Worm (Caenorhabditis elegans) whole organism, mixed stage, embryonic: ENCODE measurements around the gene F38E1.3.

Experiments
- blmp-1 ChIP-seq: fragments of 150-350 bp; optimal IDR thresholded peaks from 2 replicates; lab custom pipeline; 2014; ENCODE audit warnings: missing biosample characterization, missing genetic modification characterization
- flh-1 ChIP-seq: fragments of 200-800 bp; sonication (Bioruptor generic); optimal IDR thresholded peaks from 2 replicates; lab custom pipeline; 2018; ENCODE audit warnings: mild to moderate bottlenecking, missing genetic modification characterization, moderate library complexity, missing compliant biosample characterization
- lsy-2 ChIP-seq: fragments of 150-350 bp; optimal IDR thresholded peaks from 2 replicates; lab custom pipeline; 2014; ENCODE audit warnings: missing biosample characterization, missing genetic modification characterization
- mab-5 ChIP-seq: fragments of 150-350 bp; optimal IDR thresholded peaks from 2 replicates; lab custom pipeline; 2014; ENCODE audit warnings: missing biosample characterization, missing genetic modification characterization
- mep-1 ChIP-seq: fragments of 150-350 bp; optimal IDR thresholded peaks from 2 replicates; lab custom pipeline; 2017; ENCODE audit warnings: missing biosample characterization, missing genetic modification reagents, missing genetic modification characterization, inconsistent platforms
- nhr-237 ChIP-seq: fragments of 150-350 bp; optimal IDR thresholded peaks from 2 replicates; lab custom pipeline; 2014; ENCODE audit warnings: missing biosample characterization, missing genetic modification characterization
- nhr-28 ChIP-seq: fragments of 150-350 bp; optimal IDR thresholded peaks from 2 replicates; lab custom pipeline; 2014; ENCODE audit warnings: missing biosample characterization, missing genetic modification characterization
- nhr-76 ChIP-seq: sonication (generic microtip); optimal IDR thresholded peaks from 2 replicates; lab custom pipeline; 2017; ENCODE audit warnings: missing biosample characterization, missing genetic modification characterization
- snpc-4 ChIP-seq: fragments of 150-350 bp; optimal IDR thresholded peaks from 2 replicates; lab custom pipeline; 2014; ENCODE audit warnings: missing biosample characterization, missing genetic modification characterization
- unc-39 ChIP-seq: fragments of 150-350 bp; optimal IDR thresholded peaks from 2 replicates; lab custom pipeline; 2014; ENCODE audit warnings: missing biosample characterization, missing genetic modification characterization
- ztf-11 ChIP-seq: fragments of 150-350 bp; optimal IDR thresholded peaks from 2 replicates; lab custom pipeline; 2014; ENCODE audit warnings: missing biosample characterization, missing genetic modification characterization

DNA sequence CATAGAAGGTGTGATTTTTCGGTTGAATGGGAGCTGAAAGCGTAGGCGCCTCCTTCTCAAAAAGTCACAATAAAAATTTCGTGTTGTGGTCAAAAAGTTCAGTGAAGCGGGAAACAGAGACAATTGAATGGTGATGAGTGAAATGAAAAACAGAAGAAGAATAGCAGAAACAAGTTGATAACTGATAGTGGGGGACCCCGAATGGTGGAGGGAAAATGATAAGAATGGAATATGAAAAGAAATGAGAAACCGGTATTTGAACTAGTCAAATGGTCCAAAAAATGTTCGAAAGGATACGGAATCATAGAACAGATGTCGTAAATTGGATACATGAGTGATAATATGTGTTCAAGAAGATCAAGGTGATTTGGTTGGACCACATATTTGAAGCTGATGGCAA is 28.4 kb downstream of the F38E1.3 start:
- TF ChIP-seq blmp-1 (tag; lab: Kevin White, UChicago) (no peak), nhr-76 (tag; lab: Kevin White, UChicago) (no peak), mab-5 (tag; lab: Kevin White, UChicago) (no peak), nhr-237 (tag; lab: Kevin White, UChicago) (no peak), mep-1 (no peak), flh-1 (GFP tag; lab: Kevin White, UChicago) (no peak), nhr-28 (tag; lab: Kevin White, UChicago) (no peak), lsy-2 (tag; lab: Kevin White, UChicago) (no peak), unc-39 (no peak), ztf-11 (tag; lab: Kevin White, UChicago) (no peak), snpc-4 (tag; lab: Kevin White, UChicago) (no peak)
